Worm (Caenorhabditis elegans) whole organism, L3 larva: ENCODE measurements around the gene F54D5.23.

ENCODE experiments used
- ceh-82 ChIP-seq: fragments of 150-350 bp; optimal IDR thresholded peaks from 2 replicates; lab custom pipeline; 2014; ENCODE audit warnings: missing biosample characterization, missing genetic modification characterization
- jun-1 ChIP-seq: fragments of 150-350 bp; optimal IDR thresholded peaks from 2 replicates; lab custom pipeline; 2014; ENCODE audit warnings: missing biosample characterization, missing genetic modification reagents, missing genetic modification characterization
- pqm-1 ChIP-seq: fragments of 150-350 bp; optimal IDR thresholded peaks from 2 replicates; lab custom pipeline; 2017; ENCODE audit warnings: missing biosample characterization, missing genetic modification characterization, inconsistent platforms
- snpc-4 ChIP-seq: fragments of 150-350 bp; optimal IDR thresholded peaks from 2 replicates; lab custom pipeline; 2014; ENCODE audit warnings: missing biosample characterization, missing genetic modification characterization
- unc-39 ChIP-seq: sonication (generic microtip); optimal IDR thresholded peaks from 4 replicates; lab custom pipeline; 2017; ENCODE audit warnings: missing biosample characterization, missing genetic modification characterization
- unc-62 ChIP-seq: fragments of 150-350 bp; sonication (generic microtip); optimal IDR thresholded peaks from 4 replicates; lab custom pipeline; 2014; ENCODE audit warnings: missing biosample characterization, missing genetic modification reagents, missing genetic modification characterization

- TF ChIP-seq snpc-4 (no peak), jun-1 (tag; lab: Kevin White, UChicago) (no peak), pqm-1 (no peak), unc-62 (GFP tag; lab: Kevin White, UChicago) (no peak), ceh-82 (no peak), unc-39 (tag; lab: Kevin White, UChicago) (no peak)
Measured at ce11 chrII:11545952-11546325, 23.1 kb downstream of the F54D5.23 start.
